Fruit fly (Drosophila melanogaster): ENCODE data around the gene CG2224.

CG2224 gene

dm6 chr3R:30453236-30453635 lies 5.9 kb downstream of the CG2224 start:
- no peak for TF ChIP-seq EcR (GFP tag; optimal IDR thresholded peaks at IDR 0.05)
- TF ChIP-seq psq (optimal IDR thresholded peaks at IDR 0.05): no peak
- TF ChIP-seq pan (optimal IDR thresholded peaks at IDR 0.05): no peak
- TF ChIP-seq usp (GFP tag; optimal IDR thresholded peaks at IDR 0.05): no peak
- TF ChIP-seq CG8478 (optimal IDR thresholded peaks at IDR 0.05): no peak
- no peak for TF ChIP-seq Dll (optimal IDR thresholded peaks at IDR 0.05)

- TF ChIP-seq CG8478 (optimal IDR thresholded peaks at IDR 0.05) (no peak), usp (GFP tag; optimal IDR thresholded peaks at IDR 0.05) (no peak), Dll (optimal IDR thresholded peaks at IDR 0.05) (no peak), pan (optimal IDR thresholded peaks at IDR 0.05) (no peak), psq (optimal IDR thresholded peaks at IDR 0.05) (no peak)
Measured at dm6 chr3R:30450690-30451343, 8.3 kb downstream of the CG2224 start.

dm6 chr3R:30450224-30450623 lies 8.9 kb downstream of the CG2224 start:
- TF ChIP-seq usp (GFP tag; optimal IDR thresholded peaks at IDR 0.05) (no peak), Dll (optimal IDR thresholded peaks at IDR 0.05) (peak; percentile 91)

dm6 chr3R:30449446-30449845 lies 9.7 kb downstream of the CG2224 start:
- TF ChIP-seq Dll (optimal IDR thresholded peaks at IDR 0.05): no peak
- no peak for TF ChIP-seq pan (optimal IDR thresholded peaks at IDR 0.05)
- TF ChIP-seq usp (GFP tag; optimal IDR thresholded peaks at IDR 0.05): no peak
- TF ChIP-seq EcR (GFP tag; optimal IDR thresholded peaks at IDR 0.05): no peak
- no peak for TF ChIP-seq CG8478 (optimal IDR thresholded peaks at IDR 0.05)
- no peak for TF ChIP-seq psq (optimal IDR thresholded peaks at IDR 0.05)

dm6 chr3R:30444946-30445345 lies 14.2 kb downstream of the CG2224 start, which contains the start of gene Osi23:
Osi23 (minus strand) TSS chr3R:30445046.
- TF ChIP-seq pan (optimal IDR thresholded peaks at IDR 0.05) (no peak), Dll (optimal IDR thresholded peaks at IDR 0.05) (no peak), psq (optimal IDR thresholded peaks at IDR 0.05) (no peak), usp (GFP tag; optimal IDR thresholded peaks at IDR 0.05) (no peak), CG8478 (optimal IDR thresholded peaks at IDR 0.05) (no peak), EcR (GFP tag; optimal IDR thresholded peaks at IDR 0.05) (no peak)

dm6 chr3R:30443549-30444133 lies 15.5 kb downstream of the CG2224 start, which contains the start of gene CG15537:
CG15537 (minus strand) TSS chr3R:30443599.
- TF ChIP-seq EcR (GFP tag; optimal IDR thresholded peaks at IDR 0.05): no peak
- TF ChIP-seq Dll (optimal IDR thresholded peaks at IDR 0.05): no peak
- no peak for TF ChIP-seq pan (optimal IDR thresholded peaks at IDR 0.05)
- TF ChIP-seq psq (optimal IDR thresholded peaks at IDR 0.05): no peak
- TF ChIP-seq usp (GFP tag; optimal IDR thresholded peaks at IDR 0.05): no peak
- TF ChIP-seq CG8478 (optimal IDR thresholded peaks at IDR 0.05): no peak

dm6 chr3R:30431258-30432114 lies 27.6 kb downstream of the CG2224 start, which contains the start of gene CG15534:
CG15534 (plus strand) TSS chr3R:30432064.
- TF ChIP-seq psq (optimal IDR thresholded peaks at IDR 0.05) (no peak), Dll (optimal IDR thresholded peaks at IDR 0.05) (no peak), pan (optimal IDR thresholded peaks at IDR 0.05) (no peak), EcR (GFP tag; optimal IDR thresholded peaks at IDR 0.05) (no peak), CG8478 (optimal IDR thresholded peaks at IDR 0.05) (no peak), usp (GFP tag; optimal IDR thresholded peaks at IDR 0.05) (no peak)

DNA sequence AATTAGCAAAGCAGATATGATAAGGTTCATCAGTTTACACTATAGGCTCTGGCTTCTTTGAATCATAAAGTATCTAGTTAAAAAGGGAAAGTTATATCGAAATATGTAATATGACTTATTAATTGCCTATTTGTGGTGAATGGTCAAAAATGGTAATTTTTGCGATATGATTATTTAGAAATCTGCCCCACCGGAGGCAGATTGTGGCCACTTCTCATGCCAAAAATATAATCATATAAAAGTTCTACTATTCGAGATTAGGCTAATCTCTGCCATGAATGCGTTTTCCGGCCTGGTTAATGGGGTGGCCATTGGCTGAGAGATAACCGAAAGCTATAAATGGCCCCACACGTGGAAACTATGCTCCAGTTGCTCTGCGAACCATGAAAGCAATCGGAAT lies 30.6 kb downstream of the CG2224 start, which contains the start of gene CG15533:
Gene CG15533, plus strand, starts transcription at position 362 of the 400 bp plus-strand sequence.
- TF ChIP-seq Dll (optimal IDR thresholded peaks at IDR 0.05) (no peak), CG8478 (optimal IDR thresholded peaks at IDR 0.05) (no peak), pan (optimal IDR thresholded peaks at IDR 0.05) (no peak), psq (optimal IDR thresholded peaks at IDR 0.05) (no peak), usp (GFP tag; optimal IDR thresholded peaks at IDR 0.05) (no peak), EcR (GFP tag; optimal IDR thresholded peaks at IDR 0.05) (no peak)

DNA sequence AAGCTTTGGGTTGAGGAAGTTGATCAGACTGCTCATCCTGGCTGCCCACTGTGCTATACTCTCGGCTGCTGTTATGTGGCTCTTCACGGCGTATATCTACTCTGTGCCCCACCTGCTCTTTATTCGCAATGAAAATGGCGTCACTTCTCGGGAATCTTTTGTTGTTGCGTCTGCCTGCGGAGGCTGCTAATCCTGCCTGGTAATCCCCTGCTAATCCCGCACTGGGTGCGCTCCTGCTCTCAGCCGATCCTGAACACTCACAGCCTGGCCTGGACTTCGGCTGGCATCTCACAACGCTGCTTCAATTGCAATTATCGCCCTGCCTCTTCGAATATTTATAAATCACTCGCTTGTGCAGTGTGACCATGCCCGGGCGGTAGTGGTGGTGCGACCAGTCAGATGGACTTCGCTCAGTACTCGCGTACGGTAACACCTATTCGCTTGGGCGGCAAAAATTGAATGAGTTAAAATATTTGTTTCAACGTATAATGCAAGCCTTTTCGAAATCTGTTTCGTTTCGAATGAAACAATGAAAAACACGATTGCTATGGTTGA lies 31.2 kb downstream of the CG2224 start, which contains the start of gene CG2218:
Gene CG2218, minus strand, starts transcription at position 472 of the 555 bp plus-strand sequence.
- TF ChIP-seq psq (optimal IDR thresholded peaks at IDR 0.05): no peak
- TF ChIP-seq EcR (GFP tag; optimal IDR thresholded peaks at IDR 0.05): no peak
- no peak for TF ChIP-seq CG8478 (optimal IDR thresholded peaks at IDR 0.05)
- no peak for TF ChIP-seq usp (GFP tag; optimal IDR thresholded peaks at IDR 0.05)
- TF ChIP-seq pan (optimal IDR thresholded peaks at IDR 0.05): no peak
- TF ChIP-seq Dll (optimal IDR thresholded peaks at IDR 0.05): no peak

DNA sequence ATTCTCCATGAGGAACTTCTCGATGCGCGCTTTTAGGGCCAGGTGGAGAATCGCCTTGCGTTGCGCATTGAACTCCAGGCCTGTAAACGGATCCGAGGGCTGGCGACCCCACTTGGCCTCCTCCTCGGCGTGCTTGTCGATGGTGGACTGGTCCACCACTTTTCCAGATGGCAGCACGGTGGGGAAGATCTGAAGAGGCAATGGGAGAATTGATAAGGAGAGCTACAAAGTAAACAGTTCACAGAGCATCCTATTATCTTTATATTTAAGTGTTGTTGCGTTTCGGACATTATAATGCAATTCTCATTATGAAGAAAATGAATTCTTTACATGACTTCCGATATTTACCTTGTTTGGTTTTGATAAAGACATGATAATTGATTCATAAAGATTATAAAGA lies 32.5 kb downstream of the CG2224 start:
- TF ChIP-seq EcR (GFP tag; optimal IDR thresholded peaks at IDR 0.05) (no peak), pan (optimal IDR thresholded peaks at IDR 0.05) (no peak), CG8478 (optimal IDR thresholded peaks at IDR 0.05) (no peak), usp (GFP tag; optimal IDR thresholded peaks at IDR 0.05) (no peak), psq (optimal IDR thresholded peaks at IDR 0.05) (no peak), Dll (optimal IDR thresholded peaks at IDR 0.05) (no peak)

DNA sequence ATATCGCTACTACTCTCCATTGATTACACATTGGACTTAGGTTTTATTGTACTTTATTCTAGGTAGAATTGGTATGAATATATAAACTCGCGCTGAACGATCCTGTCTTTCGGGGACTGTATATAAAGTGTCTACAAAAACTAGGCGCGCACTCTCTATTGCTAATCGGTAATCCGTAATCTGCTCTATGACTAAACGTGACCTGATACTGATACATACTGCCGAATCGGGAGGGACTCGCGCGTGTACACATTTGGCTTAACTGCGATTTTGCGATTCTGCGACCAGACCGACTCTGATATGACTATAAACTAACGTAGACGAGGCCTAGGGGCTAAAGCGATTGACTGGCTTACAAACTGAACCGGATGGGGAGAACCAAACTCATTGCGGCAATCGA lies 33.5 kb downstream of the CG2224 start:
- no peak for TF ChIP-seq usp (GFP tag; optimal IDR thresholded peaks at IDR 0.05)
- no peak for TF ChIP-seq Dll (optimal IDR thresholded peaks at IDR 0.05)
- no peak for TF ChIP-seq EcR (GFP tag; optimal IDR thresholded peaks at IDR 0.05)
- TF ChIP-seq CG8478 (optimal IDR thresholded peaks at IDR 0.05): no peak
- no peak for TF ChIP-seq pan (optimal IDR thresholded peaks at IDR 0.05)
